Fruit fly (Drosophila melanogaster): Measurements from ENCODE around the gene Dmtn.

Dmtn gene

dm6 chr3R:6401522-6401844, 4.2 kb downstream of the Dmtn start:
- TF ChIP-seq CG4318 (GFP tag; optimal IDR thresholded peaks at IDR 0.05), result no peak
- peak; percentile 36 for TF ChIP-seq Ets21C (GFP tag; optimal IDR thresholded peaks at IDR 0.05)
- TF ChIP-seq topi (GFP tag; optimal IDR thresholded peaks at IDR 0.05), result peak; percentile 62
- peak; percentile 44 for TF ChIP-seq CG32006 (GFP tag; optimal IDR thresholded peaks at IDR 0.05)
- TF ChIP-seq CG34406 (GFP tag; optimal IDR thresholded peaks at IDR 0.05), result peak; percentile 19
- no peak for TF ChIP-seq CG6163 (GFP tag; IDR thresholded peaks at IDR 0.05)
- TF ChIP-seq OdsH (GFP tag; optimal IDR thresholded peaks at IDR 0.05), result peak; percentile 6
- peak; percentile 60 for TF ChIP-seq Hr39 (GFP tag; optimal IDR thresholded peaks at IDR 0.05)
- TF ChIP-seq dsx (GFP tag; optimal IDR thresholded peaks at IDR 0.05; ENCODE audit: poor library complexity, severe bottlenecking), result no peak
- TF ChIP-seq Hr4 (GFP tag; optimal IDR thresholded peaks at IDR 0.05), result no peak
- TF ChIP-seq CG31627 (GFP tag; optimal IDR thresholded peaks at IDR 0.05), result peak; percentile 52
- TF ChIP-seq Eip78C (GFP tag), result peak; percentile 55
- TF ChIP-seq eg (GFP tag; IDR thresholded peaks at IDR 0.05), result 0 out of 3 replicates have a peak, but pooled peaks have one; percentile 25
- TF ChIP-seq Met (GFP tag; optimal IDR thresholded peaks at IDR 0.05), result peak; percentile 74
- TF ChIP-seq vri (GFP tag; optimal IDR thresholded peaks at IDR 0.05), result no peak
- no peak for TF ChIP-seq CG8119 (GFP tag; IDR thresholded peaks at IDR 0.05)
- TF ChIP-seq cyc (GFP tag; optimal IDR thresholded peaks at IDR 0.05), result peak; percentile 50
- TF ChIP-seq esn (GFP tag; optimal IDR thresholded peaks at IDR 0.05), result peak; percentile 55
- TF ChIP-seq CG10631 (GFP tag; optimal IDR thresholded peaks at IDR 0.05), result peak; percentile 14
- peak; percentile 81 for TF ChIP-seq svp (GFP tag)
- TF ChIP-seq CG11902 (GFP tag; optimal IDR thresholded peaks at IDR 0.05), result no peak
- no peak for TF ChIP-seq CG7368 (GFP tag; optimal IDR thresholded peaks at IDR 0.05)
- TF ChIP-seq Smox (GFP tag; optimal IDR thresholded peaks at IDR 0.05), result peak; percentile 57
- TF ChIP-seq Sox102F (GFP tag; optimal IDR thresholded peaks at IDR 0.05), result peak; percentile 43
- peak; percentile 49 for TF ChIP-seq lz (GFP tag; optimal IDR thresholded peaks at IDR 0.05)
- TF ChIP-seq acj6 (GFP tag; optimal IDR thresholded peaks at IDR 0.05), result peak; percentile 17
- TF ChIP-seq CG6808 (GFP tag; optimal IDR thresholded peaks at IDR 0.05), result no peak
- no peak for TF ChIP-seq CG8632 (GFP tag; optimal IDR thresholded peaks at IDR 0.05)

dm6 chr3R:6400710-6401521, 4.8 kb downstream of the Dmtn start:
- TF ChIP-seq Sox14 (GFP tag; optimal IDR thresholded peaks at IDR 0.05) (peak; percentile 26), fkh (GFP tag; optimal IDR thresholded peaks at IDR 0.05) (peak; percentile 78), Ets96B (tag; optimal IDR thresholded peaks at IDR 0.05) (no peak), Met (GFP tag; optimal IDR thresholded peaks at IDR 0.05) (no peak), fd85E (GFP tag; optimal IDR thresholded peaks at IDR 0.05) (no peak), CG7368 (GFP tag; optimal IDR thresholded peaks at IDR 0.05) (no peak), CG3919 (GFP tag; optimal IDR thresholded peaks at IDR 0.05) (no peak), CG6854 (GFP tag; optimal IDR thresholded peaks at IDR 0.05) (peak; percentile 76), vri (GFP tag; optimal IDR thresholded peaks at IDR 0.05) (peak; percentile 5), esn (GFP tag; optimal IDR thresholded peaks at IDR 0.05) (no peak), CG16779 (tag; optimal IDR thresholded peaks at IDR 0.05) (no peak), ss (GFP tag; optimal IDR thresholded peaks at IDR 0.05) (peak in 1 of 2 experiments; percentile 7), achi (GFP tag; optimal IDR thresholded peaks at IDR 0.05) (no peak), spab (GFP tag; optimal IDR thresholded peaks at IDR 0.05) (no peak), cyc (GFP tag; optimal IDR thresholded peaks at IDR 0.05) (no peak)

- TF ChIP-seq Met (GFP tag; optimal IDR thresholded peaks at IDR 0.05) (no peak), lz (GFP tag; optimal IDR thresholded peaks at IDR 0.05) (no peak), fd85E (GFP tag; optimal IDR thresholded peaks at IDR 0.05) (no peak), net (GFP tag; optimal IDR thresholded peaks at IDR 0.05) (no peak), Hr39 (GFP tag; optimal IDR thresholded peaks at IDR 0.05) (no peak), CG16779 (tag; optimal IDR thresholded peaks at IDR 0.05) (no peak), pdm3 (GFP tag; optimal IDR thresholded peaks at IDR 0.05) (no peak), CG31627 (GFP tag; optimal IDR thresholded peaks at IDR 0.05) (no peak), cyc (GFP tag; optimal IDR thresholded peaks at IDR 0.05) (no peak), CG7368 (GFP tag; optimal IDR thresholded peaks at IDR 0.05) (no peak), CG6792 (GFP tag; optimal IDR thresholded peaks at IDR 0.05) (no peak), OdsH (GFP tag; optimal IDR thresholded peaks at IDR 0.05) (no peak), CG10631 (GFP tag; optimal IDR thresholded peaks at IDR 0.05) (no peak)
These were observed 5.9 kb downstream of the Dmtn start for dm6 chr3R:6399752-6400151.

Measured in whole organism, prepupa.